Worm (Caenorhabditis elegans): ENCODE results near the gene ZK370.4.

DNA sequence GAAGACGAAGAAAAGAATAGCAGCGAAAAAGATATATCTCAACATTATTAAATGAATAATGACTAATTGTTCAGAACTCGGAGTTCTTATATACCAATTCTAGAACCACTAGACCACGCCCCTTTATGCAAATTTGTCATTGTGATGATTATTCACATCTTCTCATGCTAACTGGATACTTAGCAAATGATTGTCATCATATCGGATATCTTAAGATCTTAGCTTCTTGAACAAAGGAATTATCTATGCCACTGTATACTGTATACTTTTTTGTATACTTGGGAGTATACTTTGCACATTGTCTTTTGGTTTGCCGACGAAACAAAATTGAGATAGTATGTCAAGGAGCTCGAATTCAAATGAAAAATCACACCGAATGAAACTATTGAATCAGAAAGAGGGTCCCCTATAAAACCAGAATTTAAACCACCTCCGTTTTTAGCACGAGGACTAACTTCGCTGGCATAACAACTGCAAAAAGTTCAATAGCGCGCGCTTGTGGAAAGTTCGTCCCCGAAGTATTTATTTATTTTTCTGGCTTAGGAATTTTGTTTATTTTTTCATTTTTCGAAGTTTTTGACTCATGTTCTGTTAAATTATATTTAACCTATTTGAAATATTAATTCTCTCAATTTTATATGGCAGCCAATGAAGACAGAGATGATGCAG is 30.8 kb downstream of the ZK370.4 start, which contains the start of the genes sdz-1 and vps-33.1:
- TF ChIP-seq flt-1 (GFP tag; IDR thresholded peaks at IDR 0.05) (no peak), ref-1 (GFP tag; conservative IDR thresholded peaks at IDR 0.05) (no peak), T22C8.4 (GFP tag; IDR thresholded peaks at IDR 0.05) (no peak), ztf-29 (GFP tag; IDR thresholded peaks at IDR 0.05) (no peak), tab-1 (GFP tag; IDR thresholded peaks at IDR 0.05) (no peak), klf-2 (GFP tag; conservative IDR thresholded peaks at IDR 0.05) (no peak), cog-1 (tag; optimal IDR thresholded peaks at IDR 0.05) (no peak), ztf-23 (GFP tag; IDR thresholded peaks at IDR 0.05) (no peak)
